Fruit fly (Drosophila melanogaster): ENCODE data around the gene CG4069.

CG4069 gene

dm6 chr3L:12537123-12537522, at the start of gene CG4069:
TSS of gene CG4069 (minus strand) at chr3L:12537315.
- TF ChIP-seq Mnt (GFP tag; optimal IDR thresholded peaks at IDR 0.05): peak; percentile 94
- TF ChIP-seq cic (GFP tag; optimal IDR thresholded peaks at IDR 0.05): no peak
- peak; percentile 12 for TF ChIP-seq bab1 (GFP tag; optimal IDR thresholded peaks at IDR 0.05)

dm6 chr3L:12585761-12586160, 48.6 kb upstream of the CG4069 start:
- TF ChIP-seq cic (GFP tag; optimal IDR thresholded peaks at IDR 0.05) (no peak), Mnt (GFP tag; optimal IDR thresholded peaks at IDR 0.05) (no peak), ovo (GFP tag; optimal IDR thresholded peaks at IDR 0.05) (no peak), CG7045 (GFP tag; optimal IDR thresholded peaks at IDR 0.05) (no peak), CG14711 (tag; optimal IDR thresholded peaks at IDR 0.05) (no peak), toe (GFP tag; optimal IDR thresholded peaks at IDR 0.05) (no peak), CG5204 (GFP tag; optimal IDR thresholded peaks at IDR 0.05) (no peak)

- TF ChIP-seq CG33017 (tag; optimal IDR thresholded peaks at IDR 0.05) (no peak), Hr96 (GFP tag; optimal IDR thresholded peaks at IDR 0.05) (no peak), ovo (GFP tag; optimal IDR thresholded peaks at IDR 0.05) (no peak), CG5204 (GFP tag; optimal IDR thresholded peaks at IDR 0.05) (no peak), Clk (GFP tag; optimal IDR thresholded peaks at IDR 0.05) (no peak), tj (GFP tag; optimal IDR thresholded peaks at IDR 0.05) (no peak), cic (GFP tag; optimal IDR thresholded peaks at IDR 0.05) (no peak), CG7045 (GFP tag; optimal IDR thresholded peaks at IDR 0.05) (no peak), cnc (optimal IDR thresholded peaks at IDR 0.05) (no peak), Mnt (GFP tag; optimal IDR thresholded peaks at IDR 0.05) (no peak), CG1620 (GFP tag; optimal IDR thresholded peaks at IDR 0.05) (no peak), CG12768 (GFP tag; optimal IDR thresholded peaks at IDR 0.05) (no peak)
These were observed 47.9 kb upstream of the CG4069 start for dm6 chr3L:12584977-12585376.

- TF ChIP-seq toe (GFP tag; optimal IDR thresholded peaks at IDR 0.05) (no peak), bab1 (GFP tag; optimal IDR thresholded peaks at IDR 0.05) (no peak), CG14711 (tag; optimal IDR thresholded peaks at IDR 0.05) (no peak), CG7045 (GFP tag; optimal IDR thresholded peaks at IDR 0.05) (no peak), pad (GFP tag; optimal IDR thresholded peaks at IDR 0.05) (peak; percentile 82), tj (GFP tag; optimal IDR thresholded peaks at IDR 0.05) (no peak), CG1620 (GFP tag; optimal IDR thresholded peaks at IDR 0.05) (no peak)
These were observed 43.1 kb upstream of the CG4069 start, which contains the start of gene ara for dm6 chr3L:12580212-12580676. TSS of gene ara (plus strand) at chr3L:12580672.

dm6 chr3L:12574867-12575266, 37.8 kb upstream of the CG4069 start:
- TF ChIP-seq Hr96 (GFP tag; optimal IDR thresholded peaks at IDR 0.05) (no peak), CG1620 (GFP tag; optimal IDR thresholded peaks at IDR 0.05) (no peak), tj (GFP tag; optimal IDR thresholded peaks at IDR 0.05) (no peak), CG14711 (tag; optimal IDR thresholded peaks at IDR 0.05) (no peak), cnc (optimal IDR thresholded peaks at IDR 0.05) (no peak), CG7045 (GFP tag; optimal IDR thresholded peaks at IDR 0.05) (no peak), Mnt (GFP tag; optimal IDR thresholded peaks at IDR 0.05) (no peak)

- no peak for TF ChIP-seq CG12768 (GFP tag; optimal IDR thresholded peaks at IDR 0.05)
- TF ChIP-seq CG11617 (GFP tag; optimal IDR thresholded peaks at IDR 0.05): no peak
- TF ChIP-seq CG7045 (GFP tag; optimal IDR thresholded peaks at IDR 0.05): no peak
- TF ChIP-seq toe (GFP tag; optimal IDR thresholded peaks at IDR 0.05): peak; percentile 40
- no peak for TF ChIP-seq Mnt (GFP tag; optimal IDR thresholded peaks at IDR 0.05)
- TF ChIP-seq Crg-1 (GFP tag; optimal IDR thresholded peaks at IDR 0.05): no peak
- no peak for TF ChIP-seq CG7101 (tag; optimal IDR thresholded peaks at IDR 0.05)
- TF ChIP-seq CG33017 (tag; optimal IDR thresholded peaks at IDR 0.05): no peak
- TF ChIP-seq CG14711 (tag; optimal IDR thresholded peaks at IDR 0.05): no peak
- no peak for TF ChIP-seq ovo (GFP tag; optimal IDR thresholded peaks at IDR 0.05)
- no peak for TF ChIP-seq cnc (optimal IDR thresholded peaks at IDR 0.05)
- TF ChIP-seq Clk (GFP tag; optimal IDR thresholded peaks at IDR 0.05): no peak
- TF ChIP-seq Hr96 (GFP tag; optimal IDR thresholded peaks at IDR 0.05): peak; percentile 10
- no peak for TF ChIP-seq CG5204 (GFP tag; optimal IDR thresholded peaks at IDR 0.05)
- peak; percentile 94 for TF ChIP-seq kay (GFP tag; ENCODE audit: borderline replicate concordance)
- TF ChIP-seq bab1 (GFP tag; optimal IDR thresholded peaks at IDR 0.05): peak; percentile 28
- no peak for TF ChIP-seq pad (GFP tag; optimal IDR thresholded peaks at IDR 0.05)
- no peak for TF ChIP-seq cic (GFP tag; optimal IDR thresholded peaks at IDR 0.05)
- peak; percentile 3 for TF ChIP-seq CG1620 (GFP tag; optimal IDR thresholded peaks at IDR 0.05)
- TF ChIP-seq tj (GFP tag; optimal IDR thresholded peaks at IDR 0.05): no peak
These were observed 35.3 kb upstream of the CG4069 start, which contains the start of gene sowah for dm6 chr3L:12572366-12572765. TSS of gene sowah (minus strand) at chr3L:12572542.

- TF ChIP-seq ovo (GFP tag; optimal IDR thresholded peaks at IDR 0.05) (no peak), cnc (optimal IDR thresholded peaks at IDR 0.05) (no peak), CG14711 (tag; optimal IDR thresholded peaks at IDR 0.05) (no peak), Hr96 (GFP tag; optimal IDR thresholded peaks at IDR 0.05) (no peak), tj (GFP tag; optimal IDR thresholded peaks at IDR 0.05) (no peak), Mnt (GFP tag; optimal IDR thresholded peaks at IDR 0.05) (no peak), CG12768 (GFP tag; optimal IDR thresholded peaks at IDR 0.05) (no peak), CG7101 (tag; optimal IDR thresholded peaks at IDR 0.05) (no peak), CG5204 (GFP tag; optimal IDR thresholded peaks at IDR 0.05) (no peak), bab1 (GFP tag; optimal IDR thresholded peaks at IDR 0.05) (no peak), Crg-1 (GFP tag; optimal IDR thresholded peaks at IDR 0.05) (no peak), CG33017 (tag; optimal IDR thresholded peaks at IDR 0.05) (no peak), CG11617 (GFP tag; optimal IDR thresholded peaks at IDR 0.05) (no peak), pad (GFP tag; optimal IDR thresholded peaks at IDR 0.05) (no peak), Clk (GFP tag; optimal IDR thresholded peaks at IDR 0.05) (no peak), toe (GFP tag; optimal IDR thresholded peaks at IDR 0.05) (no peak)
These were observed 29.1 kb upstream of the CG4069 start for dm6 chr3L:12566065-12566730.
